Worm (Caenorhabditis elegans): Measurements from ENCODE around the gene pmp-2.

Gene pmp-2

DNA sequence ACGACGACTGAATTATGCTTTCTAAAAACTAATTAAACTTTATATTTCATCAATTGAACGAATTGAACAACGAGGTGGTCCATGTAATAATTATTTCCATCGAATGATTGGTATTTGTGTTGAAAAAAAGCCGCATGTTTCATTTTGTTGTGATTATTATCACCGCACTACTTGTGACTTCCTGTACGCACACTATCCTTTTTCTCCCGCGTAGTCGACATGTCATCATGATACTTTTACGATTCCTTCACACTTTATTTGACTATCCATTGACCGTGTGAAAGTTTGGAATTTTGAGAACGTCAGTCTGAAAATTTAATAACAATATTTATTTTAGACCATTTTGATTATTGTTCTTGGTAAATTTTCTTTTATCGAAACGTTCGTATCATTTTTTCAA, 40.0 kb upstream of the pmp-2 start, which contains the start of gene F22D3.4 (continued):
- TF ChIP-seq jun-1 (tag; optimal IDR thresholded peaks at IDR 0.05) = no peak
- TF ChIP-seq zip-11 (GFP tag; IDR thresholded peaks at IDR 0.05) = no peak
- TF ChIP-seq Y48G9A.11 (GFP tag; IDR thresholded peaks at IDR 0.05) = no peak
- no peak for TF ChIP-seq ceh-28 (tag; optimal IDR thresholded peaks at IDR 0.05)
- TF ChIP-seq fos-1 (tag; optimal IDR thresholded peaks at IDR 0.05) = no peak
- TF ChIP-seq T20F7.1 (GFP tag; optimal IDR thresholded peaks at IDR 0.05) = no peak
- no peak for TF ChIP-seq nhr-25 (tag; optimal IDR thresholded peaks at IDR 0.05; ENCODE audit: borderline replicate concordance, insufficient read depth)
- no peak for TF ChIP-seq lin-15B (tag; optimal IDR thresholded peaks at IDR 0.05)
- TF ChIP-seq nhr-237 (tag; optimal IDR thresholded peaks at IDR 0.05) = no peak
- no peak for TF ChIP-seq lim-7 (GFP tag; IDR thresholded peaks at IDR 0.05)
- TF ChIP-seq gei-8 (GFP tag; optimal IDR thresholded peaks at IDR 0.05) = no peak
- no peak for TF ChIP-seq madf-9 (GFP tag; conservative IDR thresholded peaks at IDR 0.05)
- no peak for TF ChIP-seq ZK337.2 (GFP tag; IDR thresholded peaks at IDR 0.05)
- TF ChIP-seq ceh-62 (tag; optimal IDR thresholded peaks at IDR 0.05) = no peak
- no peak for TF ChIP-seq tra-1 (GFP tag; IDR thresholded peaks at IDR 0.05)
- peak; percentile 44 for TF ChIP-seq pqm-1 (tag; optimal IDR thresholded peaks at IDR 0.05)
- no peak for TF ChIP-seq F37D6.2 (tag; optimal IDR thresholded peaks at IDR 0.05)
- no peak for TF ChIP-seq nhr-10 (tag; optimal IDR thresholded peaks at IDR 0.05)
- no peak for TF ChIP-seq ztf-7 (tag; optimal IDR thresholded peaks at IDR 0.05)
- TF ChIP-seq dmd-9 (GFP tag; IDR thresholded peaks at IDR 0.05) = no peak
- TF ChIP-seq arid-1 (GFP tag; conservative IDR thresholded peaks at IDR 0.05) = no peak
- TF ChIP-seq nhr-42 (GFP tag; IDR thresholded peaks at IDR 0.05) = no peak
- no peak for TF ChIP-seq mep-1 (tag; optimal IDR thresholded peaks at IDR 0.05)
- no peak for TF ChIP-seq zfp-3 (GFP tag; conservative IDR thresholded peaks at IDR 0.05)
- no peak for TF ChIP-seq snpc-1.2 (GFP tag; IDR thresholded peaks at IDR 0.05)
- no peak for TF ChIP-seq madf-5 (GFP tag; IDR thresholded peaks at IDR 0.05)
- no peak for TF ChIP-seq ceh-82 (tag; optimal IDR thresholded peaks at IDR 0.05)
- no peak for TF ChIP-seq dmd-8 (GFP tag; IDR thresholded peaks at IDR 0.05)
- no peak for TF ChIP-seq ZK546.5 (tag; optimal IDR thresholded peaks at IDR 0.05)
- TF ChIP-seq mxl-2 (GFP tag; conservative IDR thresholded peaks at IDR 0.05) = no peak
- TF ChIP-seq ztf-11 (tag; optimal IDR thresholded peaks at IDR 0.05) = no peak
- no peak for TF ChIP-seq D1046.2 (GFP tag; IDR thresholded peaks at IDR 0.05)
- no peak for TF ChIP-seq rbr-2 (tag; optimal IDR thresholded peaks at IDR 0.05)
- peak in 1 of 2 experiments; percentile 56 for TF ChIP-seq unc-62 (GFP tag; optimal IDR thresholded peaks at IDR 0.05 in 1 of 2)
- no peak for TF ChIP-seq unc-62 (tag; optimal IDR thresholded peaks at IDR 0.05)
- TF ChIP-seq daf-8 (GFP tag; IDR thresholded peaks at IDR 0.05) = no peak
- TF ChIP-seq daf-16 (GFP tag; optimal IDR thresholded peaks at IDR 0.05) = no peak
- peak; percentile 11 for TF ChIP-seq daf-16 (tag; optimal IDR thresholded peaks at IDR 0.05)
- 0 out of 2 replicates have a peak, but pooled peaks have one; percentile 35 for TF ChIP-seq lin-1 (GFP tag; IDR thresholded peaks at IDR 0.05)
- TF ChIP-seq ceh-20 (GFP tag; IDR thresholded peaks at IDR 0.05) = no peak
- TF ChIP-seq attf-4 (tag; optimal IDR thresholded peaks at IDR 0.05) = no peak
- TF ChIP-seq zip-2 (tag; optimal IDR thresholded peaks at IDR 0.05) = no peak
- TF ChIP-seq ceh-44 (GFP tag; IDR thresholded peaks at IDR 0.05) = no peak
- no peak for TF ChIP-seq egl-43 (GFP tag; IDR thresholded peaks at IDR 0.05)
- TF ChIP-seq mdl-1 (tag; optimal IDR thresholded peaks at IDR 0.05) = no peak
- no peak for TF ChIP-seq skn-1 (tag; optimal IDR thresholded peaks at IDR 0.05)
- TF ChIP-seq F26F4.8 (GFP tag; conservative IDR thresholded peaks at IDR 0.05) = no peak
- peak; percentile 33 for TF ChIP-seq aha-1 (tag)
- TF ChIP-seq unc-130 (GFP tag; optimal IDR thresholded peaks at IDR 0.05) = no peak
- TF ChIP-seq lsy-2 (tag; optimal IDR thresholded peaks at IDR 0.05) = no peak
- 0 out of 2 replicates have a peak, but pooled peaks have one; percentile 12 for TF ChIP-seq php-3 (GFP tag; IDR thresholded peaks at IDR 0.05)
- no peak for TF ChIP-seq tag-97 (GFP tag; IDR thresholded peaks at IDR 0.05)
- TF ChIP-seq saeg-2 (GFP tag; IDR thresholded peaks at IDR 0.05) = no peak
- peak; percentile 17 for TF ChIP-seq hlh-11 (tag; optimal IDR thresholded peaks at IDR 0.05)

Data from whole organism, L4 larva.